Worm (Caenorhabditis elegans) whole organism, L2 larva: ENCODE results near the gene fipr-1.

Source experiments
- ceh-16 ChIP-seq: fragments of 150-350 bp; optimal IDR thresholded peaks from 2 replicates; lab custom pipeline; 2014; ENCODE audit warnings: missing biosample characterization, missing genetic modification characterization
- egl-27 ChIP-seq: sonication (generic microtip); optimal IDR thresholded peaks from 3 replicates; lab custom pipeline; 2017; ENCODE audit warnings: missing biosample characterization, missing genetic modification reagents, missing genetic modification characterization
- elt-3 ChIP-seq: sonication (generic microtip); optimal IDR thresholded peaks from 2 replicates; lab custom pipeline; 2017; ENCODE audit warnings: missing biosample characterization, missing genetic modification characterization
- nhr-25 ChIP-seq: fragments of 150-350 bp; sonication (generic microtip); optimal IDR thresholded peaks from 3 replicates; lab custom pipeline; 2014; ENCODE audit warnings: missing biosample characterization, missing genetic modification characterization
- nhr-6 ChIP-seq: fragments of 150-350 bp; optimal IDR thresholded peaks from 2 replicates; lab custom pipeline; 2014; ENCODE audit warnings: missing biosample characterization, missing genetic modification characterization
- skn-1 ChIP-seq: sonication (generic microtip); optimal IDR thresholded peaks from 2 replicates; lab custom pipeline; 2017; ENCODE audit warnings: missing biosample characterization, missing genetic modification characterization
- unc-39 ChIP-seq: fragments of 150-350 bp; optimal IDR thresholded peaks from 2 replicates; lab custom pipeline; 2014; ENCODE audit warnings: missing biosample characterization, missing genetic modification characterization
- zag-1 ChIP-seq: fragments of 150-350 bp; optimal IDR thresholded peaks from 2 replicates; lab custom pipeline; 2014; ENCODE audit warnings: missing biosample characterization, missing genetic modification characterization
- ztf-1 ChIP-seq: fragments of 200-800 bp; sonication (Bioruptor generic); conservative IDR thresholded peaks from 2 replicates; pipeline ENCODE4 v1.3.6; 2022; ENCODE audit warnings: missing genetic modification characterization, missing compliant biosample characterization
- ztf-11 ChIP-seq: sonication (generic microtip); optimal IDR thresholded peaks from 2 replicates; lab custom pipeline; 2017; ENCODE audit warnings: missing biosample characterization, missing genetic modification characterization

ce11 chrV:12404544-12404943 is 43.0 kb upstream of the fipr-1 start, which contains the start of gene K01D12.9:
- TF ChIP-seq skn-1 (tag; lab: Kevin White, UChicago) (no peak), egl-27 (tag; lab: Kevin White, UChicago) (no peak), ztf-1 (GFP tag; lab: Robert Waterston, UW) (no peak), ceh-16 (tag; lab: Kevin White, UChicago) (no peak), unc-39 (tag; lab: Kevin White, UChicago) (no peak), nhr-6 (tag; lab: Kevin White, UChicago) (no peak), elt-3 (no peak), nhr-25 (tag; lab: Kevin White, UChicago) (no peak), ztf-11 (tag; lab: Kevin White, UChicago) (no peak), zag-1 (no peak)
